Worm (Caenorhabditis elegans) whole organism, late embryonic: ENCODE measurements around the gene str-246.

ENCODE experiments used
- ceh-30 ChIP-seq: fragments of 150-350 bp; optimal IDR thresholded peaks from 2 replicates; lab custom pipeline; 2014; ENCODE audit warnings: missing biosample characterization, missing genetic modification characterization
- ceh-6 ChIP-seq: fragments of 200-800 bp; sonication (Bioruptor generic); optimal IDR thresholded peaks from 2 replicates; lab custom pipeline; 2018; ENCODE audit warnings: mild to moderate bottlenecking, missing genetic modification characterization, missing compliant biosample characterization
- dmd-4 ChIP-seq: sonication (generic microtip); optimal IDR thresholded peaks from 2 replicates; lab custom pipeline; 2016; ENCODE audit warnings: borderline replicate concordance, missing genetic modification characterization, missing compliant biosample characterization
- fkh-10 ChIP-seq: fragments of 150-350 bp; optimal IDR thresholded peaks from 2 replicates; lab custom pipeline; 2014; ENCODE audit warnings: missing biosample characterization, missing genetic modification reagents, missing genetic modification characterization
- hlh-15 ChIP-seq: sonication (generic microtip); optimal IDR thresholded peaks from 2 replicates; lab custom pipeline; 2016; ENCODE audit warnings: missing genetic modification characterization, missing compliant biosample characterization
- nfya-1 ChIP-seq: sonication (generic microtip); optimal IDR thresholded peaks from 2 replicates; lab custom pipeline; 2017; ENCODE audit warnings: missing genetic modification characterization, mild to moderate bottlenecking, missing compliant biosample characterization, antibody characterized with exemption, moderate library complexity
- nhr-11 ChIP-seq: fragments of 150-350 bp; optimal IDR thresholded peaks from 2 replicates; lab custom pipeline; 2014; ENCODE audit warnings: missing biosample characterization, missing genetic modification characterization
- pat-9 ChIP-seq: fragments of 200-800 bp; sonication (Bioruptor generic); optimal IDR thresholded peaks from 2 replicates; lab custom pipeline; 2018; ENCODE audit warnings: mild to moderate bottlenecking, missing genetic modification characterization, moderate library complexity, missing compliant biosample characterization

- TF ChIP-seq hlh-15 (tag; lab: Kevin White, UChicago) (no peak), fkh-10 (GFP tag; lab: Kevin White, UChicago) (no peak), nfya-1 (tag; lab: Kevin White, UChicago) (no peak), ceh-30 (no peak), dmd-4 (tag; lab: Kevin White, UChicago) (no peak), ceh-6 (no peak), pat-9 (no peak), nhr-11 (tag; lab: Kevin White, UChicago) (no peak)
These were observed 36.9 kb upstream of the str-246 start for ce11 chrIII:11040606-11041005.
